Worm (Caenorhabditis elegans): ENCODE results near the gene srj-19.

srj-19 gene

ce11 chrV:2570643-2571042 is at the start of gene srj-19:
Gene srj-19 (minus strand): TSS chrV:2570743.
- TF ChIP-seq sdz-38 (tag; optimal IDR thresholded peaks at IDR 0.05) (no peak), F33H1.4 (GFP tag; IDR thresholded peaks at IDR 0.05) (no peak), zfh-2 (GFP tag; conservative IDR thresholded peaks at IDR 0.05) (no peak), bed-2 (GFP tag; IDR thresholded peaks at IDR 0.05) (no peak), F22D6.2 (tag; optimal IDR thresholded peaks at IDR 0.05) (no peak), lag-1 (GFP tag; IDR thresholded peaks at IDR 0.05) (no peak), nfya-2 (GFP tag; IDR thresholded peaks at IDR 0.05) (no peak), F23B12.7 (tag; optimal IDR thresholded peaks at IDR 0.05; ENCODE audit: insufficient read depth) (no peak), ama-1 (optimal IDR thresholded peaks at IDR 0.05) (no peak), ama-1 (GFP tag; optimal IDR thresholded peaks at IDR 0.05) (no peak), ztf-25 (GFP tag; IDR thresholded peaks at IDR 0.05) (no peak), ceh-100 (GFP tag; IDR thresholded peaks at IDR 0.05) (no peak), hrde-1 (tag; optimal IDR thresholded peaks at IDR 0.05; ENCODE audit: borderline replicate concordance) (no peak), egrh-3 (GFP tag; IDR thresholded peaks at IDR 0.05) (no peak), egl-44 (GFP tag; IDR thresholded peaks at IDR 0.05) (no peak), ztf-28 (GFP tag; IDR thresholded peaks at IDR 0.05) (no peak)

- no peak for TF ChIP-seq hsf-1 (GFP tag; IDR thresholded peaks at IDR 0.05)
Measured at ce11 chrV:2617499-2617898, 47.0 kb upstream of the srj-19 start.

- TF ChIP-seq nhr-27 (tag; optimal IDR thresholded peaks at IDR 0.05): no peak
- peak; percentile 36 for TF ChIP-seq ztf-26 (tag; optimal IDR thresholded peaks at IDR 0.05)
- peak; percentile 90 for TF ChIP-seq atf-7 (tag; optimal IDR thresholded peaks at IDR 0.05)
- peak; percentile 50 for TF ChIP-seq nhr-80 (tag; optimal IDR thresholded peaks at IDR 0.05)
- no peak for TF ChIP-seq rcor-1 (GFP tag; IDR thresholded peaks at IDR 0.05)
- peak; percentile 12 for TF ChIP-seq madf-10 (tag; optimal IDR thresholded peaks at IDR 0.05)
- TF ChIP-seq lin-35 (GFP tag; optimal IDR thresholded peaks at IDR 0.05): no peak
- peak; percentile 28 for TF ChIP-seq attf-5 (GFP tag; optimal IDR thresholded peaks at IDR 0.05)
- TF ChIP-seq cebp-1 (GFP tag; IDR thresholded peaks at IDR 0.05): no peak
- peak; percentile 38 for TF ChIP-seq cebp-1 (tag; optimal IDR thresholded peaks at IDR 0.05)
- peak; percentile 62; the same call in 1 of the 2 replicates for TF ChIP-seq hmg-1.2 (GFP tag; IDR thresholded peaks at IDR 0.05)
- TF ChIP-seq bed-1 (GFP tag; IDR thresholded peaks at IDR 0.05): no peak
- peak; percentile 14 for TF ChIP-seq lin-54 (GFP tag; optimal IDR thresholded peaks at IDR 0.05)
- TF ChIP-seq lin-26 (GFP tag; IDR thresholded peaks at IDR 0.05): peak; percentile 45; the same call in 1 of the 2 replicates
Measured at ce11 chrV:2614986-2615687, 44.6 kb upstream of the srj-19 start, which contains the start of gene F53E10.1. Gene F53E10.1 (plus strand): TSS chrV:2615310.

- no peak for TF ChIP-seq athp-1 (tag; optimal IDR thresholded peaks at IDR 0.05)
- no peak for TF ChIP-seq cebp-2 (GFP tag; IDR thresholded peaks at IDR 0.05)
- no peak for TF ChIP-seq madf-8 (GFP tag; conservative IDR thresholded peaks at IDR 0.05)
- no peak for TF ChIP-seq nhr-120 (GFP tag; IDR thresholded peaks at IDR 0.05)
- no peak for TF ChIP-seq ztf-25 (GFP tag; IDR thresholded peaks at IDR 0.05)
- no peak for TF ChIP-seq akir-1 (GFP tag; optimal IDR thresholded peaks at IDR 0.05)
- no peak for TF ChIP-seq F33H1.4 (GFP tag; IDR thresholded peaks at IDR 0.05)
- TF ChIP-seq die-1 (tag; optimal IDR thresholded peaks at IDR 0.05): no peak
- TF ChIP-seq ztf-26 (tag; optimal IDR thresholded peaks at IDR 0.05): no peak
Measured at ce11 chrV:2608352-2608751, 37.8 kb upstream of the srj-19 start, which contains the start of gene acr-17. Gene acr-17 (plus strand): TSS chrV:2608652.
